Worm (Caenorhabditis elegans) whole organism, L4 larva: ENCODE results near the gene srlf-3.

ENCODE experiments used
- D1046.2 ChIP-seq: fragments of 200-800 bp; sonication (Bioruptor generic); IDR thresholded peaks from 2 replicates; pipeline ENCODE4 v1.3.6; 2022; ENCODE audit warnings: missing genetic modification characterization, missing compliant biosample characterization
- F10B5.3 ChIP-seq: sonication (generic microtip); optimal IDR thresholded peaks from 2 replicates; lab custom pipeline; 2016; ENCODE audit warnings: mild to moderate bottlenecking, missing genetic modification characterization, missing compliant biosample characterization
- F26F4.8 ChIP-seq: fragments of 200-800 bp; sonication (Bioruptor generic); conservative IDR thresholded peaks from 2 replicates; pipeline ENCODE4 v1.3.6; 2022; ENCODE audit warnings: missing genetic modification characterization, missing compliant biosample characterization
- F37D6.2 ChIP-seq: sonication (generic microtip); optimal IDR thresholded peaks from 2 replicates; lab custom pipeline; 2016; ENCODE audit warnings: mild to moderate bottlenecking, missing genetic modification characterization, missing compliant biosample characterization
- F44E2.7 ChIP-seq: fragments of 200-800 bp; sonication (Bioruptor generic); IDR thresholded peaks from 2 replicates; pipeline ENCODE4 v2.1.2; 2022; ENCODE audit warnings: missing genetic modification characterization, missing compliant biosample characterization
- R02D3.7 ChIP-seq: fragments of 150-350 bp; sonication (generic microtip); optimal IDR thresholded peaks from 3 replicates; lab custom pipeline; 2014; ENCODE audit warnings: missing biosample characterization, missing genetic modification characterization
- T20F7.1 ChIP-seq: fragments of 200-800 bp; sonication (Bioruptor generic); optimal IDR thresholded peaks from 2 replicates; lab custom pipeline; 2018; ENCODE audit warnings: mild to moderate bottlenecking, missing genetic modification characterization, missing compliant biosample characterization
- Y48G9A.11 ChIP-seq: fragments of 200-800 bp; sonication (Bioruptor generic); IDR thresholded peaks from 2 replicates; pipeline ENCODE4 v1.3.6; 2022; ENCODE audit warnings: missing genetic modification reagents, missing genetic modification characterization, missing compliant biosample characterization
- Y75B8A.6 ChIP-seq: fragments of 200-800 bp; sonication (Bioruptor generic); IDR thresholded peaks from 2 replicates; pipeline ENCODE4 v1.3.6; 2022; ENCODE audit warnings: missing genetic modification reagents, missing genetic modification characterization, missing compliant biosample characterization
- ZK546.5 ChIP-seq, 2 experiments: sonication (generic microtip); optimal IDR thresholded peaks; 2 replicates each; lab custom pipeline; 2017; ENCODE audit warnings: missing biosample characterization in 2 of 2, missing genetic modification characterization in 2 of 2
- aly-2 ChIP-seq: sonication (generic microtip); optimal IDR thresholded peaks from 2 replicates; lab custom pipeline; 2018; ENCODE audit warnings: missing biosample characterization, missing genetic modification characterization
- ceh-62 ChIP-seq: sonication (generic microtip); optimal IDR thresholded peaks from 2 replicates; lab custom pipeline; 2017; ENCODE audit warnings: missing biosample characterization, missing genetic modification characterization
- ceh-82 ChIP-seq: sonication (generic microtip); optimal IDR thresholded peaks from 2 replicates; lab custom pipeline; 2017; ENCODE audit warnings: missing biosample characterization, missing genetic modification characterization
- ces-1 ChIP-seq: fragments of 150-350 bp; sonication (generic microtip); optimal IDR thresholded peaks from 4 replicates; lab custom pipeline; 2014; ENCODE audit warnings: missing biosample characterization, missing genetic modification reagents, missing genetic modification characterization
- cey-2 ChIP-seq: sonication (generic microtip); optimal IDR thresholded peaks from 3 replicates; lab custom pipeline; 2017; ENCODE audit warnings: missing genetic modification characterization, mild to moderate bottlenecking, missing compliant biosample characterization, antibody characterized with exemption, borderline replicate concordance; ENCODE audit not compliant: insufficient read depth
- daf-8 ChIP-seq: fragments of 200-800 bp; sonication (Bioruptor generic); IDR thresholded peaks from 2 replicates; pipeline ENCODE4 v1.3.6; 2022; ENCODE audit warnings: missing genetic modification characterization, missing compliant biosample characterization
- dmd-9 ChIP-seq: fragments of 200-800 bp; sonication (Bioruptor generic); IDR thresholded peaks from 2 replicates; pipeline ENCODE4 v1.3.6; 2022; ENCODE audit warnings: missing genetic modification reagents, missing genetic modification characterization, missing compliant biosample characterization
- duxl-1 ChIP-seq: sonication (generic microtip); optimal IDR thresholded peaks from 2 replicates; lab custom pipeline; 2016; ENCODE audit warnings: mild to moderate bottlenecking, missing genetic modification characterization, moderate library complexity, missing compliant biosample characterization; ENCODE audit not compliant: poor library complexity
- dve-1 ChIP-seq: sonication (generic microtip); optimal IDR thresholded peaks from 2 replicates; lab custom pipeline; 2017; ENCODE audit warnings: antibody characterized with exemption, mild to moderate bottlenecking, missing genetic modification characterization, missing compliant biosample characterization; ENCODE audit not compliant: insufficient read depth
- egl-43 ChIP-seq: fragments of 200-800 bp; sonication (Bioruptor generic); IDR thresholded peaks from 2 replicates; pipeline ENCODE4 v1.3.6; 2022; ENCODE audit warnings: missing genetic modification reagents, missing genetic modification characterization, missing compliant biosample characterization
- hif-1 ChIP-seq, 2 experiments: sonication (generic microtip); optimal IDR thresholded peaks; 2 replicates each; lab custom pipeline; 2016 to 2017; ENCODE audit warnings: missing compliant biosample characterization in 2 of 2, missing genetic modification characterization in 2 of 2, missing genetic modification reagents in 2 of 2, missing genotype in 2 of 2, mild to moderate bottlenecking in 1 of 2
- jun-1 ChIP-seq: fragments of 150-350 bp; optimal IDR thresholded peaks from 2 replicates; lab custom pipeline; 2014; ENCODE audit warnings: missing biosample characterization, missing genetic modification reagents, missing genetic modification characterization
- lim-7 ChIP-seq: fragments of 200-800 bp; sonication (Bioruptor generic); IDR thresholded peaks from 2 replicates; pipeline ENCODE4 v1.3.6; 2022; ENCODE audit warnings: missing genetic modification characterization, missing compliant biosample characterization
- lin-38 ChIP-seq: fragments of 200-800 bp; sonication (Bioruptor generic); IDR thresholded peaks from 2 replicates; pipeline ENCODE4 v1.3.6; 2022; ENCODE audit warnings: missing genetic modification reagents, missing genetic modification characterization, missing compliant biosample characterization
- lir-3 ChIP-seq: sonication (generic microtip); optimal IDR thresholded peaks from 2 replicates; lab custom pipeline; 2016; ENCODE audit warnings: mild to moderate bottlenecking, missing genetic modification characterization, missing compliant biosample characterization
- mdt-29 ChIP-seq: fragments of 200-800 bp; sonication (Bioruptor generic); IDR thresholded peaks from 2 replicates; pipeline ENCODE4 v1.3.6; 2022; ENCODE audit warnings: missing genetic modification reagents, missing genetic modification characterization, missing compliant biosample characterization
- nhr-10 ChIP-seq: fragments of 150-350 bp; optimal IDR thresholded peaks from 2 replicates; lab custom pipeline; 2014; ENCODE audit warnings: missing biosample characterization, missing genetic modification characterization
- nhr-25 ChIP-seq: sonication (generic microtip); optimal IDR thresholded peaks from 2 replicates; lab custom pipeline; 2017; ENCODE audit warnings: missing genetic modification characterization, mild to moderate bottlenecking, missing compliant biosample characterization, antibody characterized with exemption, moderate library complexity, borderline replicate concordance; ENCODE audit not compliant: insufficient read depth
- nhr-6 ChIP-seq: fragments of 150-350 bp; optimal IDR thresholded peaks from 2 replicates; lab custom pipeline; 2014; ENCODE audit warnings: missing biosample characterization, missing genetic modification characterization
- nhr-76 ChIP-seq: fragments of 150-350 bp; optimal IDR thresholded peaks from 2 replicates; lab custom pipeline; 2014; ENCODE audit warnings: missing biosample characterization, missing genetic modification characterization
- nhr-77 ChIP-seq: fragments of 150-350 bp; optimal IDR thresholded peaks from 2 replicates; lab custom pipeline; 2014; ENCODE audit warnings: missing biosample characterization, missing genetic modification characterization
- skn-1 ChIP-seq: fragments of 150-350 bp; optimal IDR thresholded peaks from 2 replicates; lab custom pipeline; 2014; ENCODE audit warnings: missing biosample characterization, missing genetic modification characterization
- snpc-1.2 ChIP-seq: fragments of 200-800 bp; sonication (Bioruptor generic); IDR thresholded peaks from 2 replicates; pipeline ENCODE4 v1.3.6; 2022; ENCODE audit warnings: missing genetic modification reagents, missing genetic modification characterization, missing compliant biosample characterization
- snpc-4 ChIP-seq: fragments of 150-350 bp; optimal IDR thresholded peaks from 2 replicates; lab custom pipeline; 2014; ENCODE audit warnings: missing biosample characterization, missing genetic modification characterization
- spr-1 ChIP-seq: sonication (generic microtip); optimal IDR thresholded peaks from 2 replicates; lab custom pipeline; 2016; ENCODE audit warnings: mild to moderate bottlenecking, missing genetic modification characterization, missing compliant biosample characterization
- tag-97 ChIP-seq: fragments of 200-800 bp; sonication (Bioruptor generic); IDR thresholded peaks from 2 replicates; pipeline ENCODE4 v1.3.6; 2022; ENCODE audit warnings: missing genetic modification characterization, missing compliant biosample characterization
- tra-1 ChIP-seq: fragments of 200-800 bp; sonication (Bioruptor generic); IDR thresholded peaks from 2 replicates; pipeline ENCODE4 v1.3.6; 2022; ENCODE audit warnings: missing genetic modification reagents, missing genetic modification characterization, missing compliant biosample characterization
- vab-7 ChIP-seq: fragments of 200-800 bp; sonication (Bioruptor generic); IDR thresholded peaks from 2 replicates; pipeline ENCODE4 v1.3.6; 2022; ENCODE audit warnings: missing genetic modification reagents, missing genetic modification characterization, missing compliant biosample characterization
- zag-1 ChIP-seq: fragments of 150-350 bp; optimal IDR thresholded peaks from 2 replicates; lab custom pipeline; 2014; ENCODE audit warnings: missing biosample characterization, missing genetic modification characterization
- zfp-2 ChIP-seq: sonication (generic microtip); optimal IDR thresholded peaks from 2 replicates; lab custom pipeline; 2016; ENCODE audit warnings: mild to moderate bottlenecking, missing genetic modification characterization, missing compliant biosample characterization
- zfp-3 ChIP-seq: fragments of 200-800 bp; sonication (Bioruptor generic); conservative IDR thresholded peaks from 2 replicates; pipeline ENCODE4 v1.3.6; 2022; ENCODE audit warnings: missing genetic modification reagents, missing genetic modification characterization, missing compliant biosample characterization

Gene srlf-3

ce11 chrIV:8511056-8511455 is 23.8 kb downstream of the srlf-3 start, which contains the start of gene mes-6 (continued):
- TF ChIP-seq nhr-76 (no peak), F10B5.3 (tag; lab: Kevin White, UChicago) (no peak), hif-1 (tag; optimal IDR thresholded peaks at IDR 0.05; lab: Kevin White, UChicago) (no peak), daf-8 (no peak), ceh-82 (tag; lab: Kevin White, UChicago) (no peak), aly-2 (tag; lab: Kevin White, UChicago) (no peak), lin-38 (peak; percentile 44), snpc-4 (tag; lab: Kevin White, UChicago) (no peak), D1046.2 (no peak), jun-1 (tag; lab: Kevin White, UChicago) (no peak), duxl-1 (tag; lab: Kevin White, UChicago) (no peak), R02D3.7 (tag; lab: Kevin White, UChicago) (no peak), F37D6.2 (no peak), cey-2 (tag; lab: Kevin White, UChicago) (no peak), tra-1 (GFP tag; lab: Robert Waterston, UW) (no peak), skn-1 (no peak), dve-1 (tag; lab: Kevin White, UChicago) (peak; percentile 24), F44E2.7 (GFP tag; lab: Robert Waterston, UW) (no peak), zag-1 (tag; lab: Kevin White, UChicago) (no peak), ZK546.5 (tag; optimal IDR thresholded peaks at IDR 0.05; lab: Kevin White, UChicago) (no peak), dmd-9 (GFP tag; lab: Robert Waterston, UW) (no peak), vab-7 (GFP tag; lab: Robert Waterston, UW) (no peak), T20F7.1 (GFP tag; lab: Kevin White, UChicago) (no peak)

DNA sequence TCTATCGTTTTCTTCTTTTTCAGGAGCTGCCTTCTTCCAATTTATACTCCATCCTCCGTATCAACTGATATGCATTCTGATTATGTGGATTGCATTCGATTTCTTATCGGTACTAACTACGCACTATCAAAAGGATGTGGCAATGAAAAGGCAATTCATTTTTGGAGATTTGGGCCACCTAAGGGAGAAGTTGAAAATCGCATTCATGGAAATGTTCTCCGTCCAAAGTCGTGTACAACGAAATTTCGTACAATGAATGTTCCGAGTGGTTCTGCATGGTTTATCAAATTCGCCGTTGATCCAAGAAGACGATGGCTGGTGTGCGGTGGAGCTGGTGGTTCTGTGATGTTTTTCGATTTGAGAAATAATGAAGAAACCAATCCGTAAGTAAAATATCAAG is 25.4 kb downstream of the srlf-3 start, which contains the start of gene C09G4.4:
C09G4.4 (plus strand) TSS at position 301 of the 400 bp plus-strand sequence.
- TF ChIP-seq ceh-62 (tag; lab: Kevin White, UChicago) (no peak), mdt-29 (GFP tag; lab: Robert Waterston, UW) (no peak), nhr-25 (tag; lab: Kevin White, UChicago) (no peak), nhr-10 (tag; lab: Kevin White, UChicago) (no peak)

DNA sequence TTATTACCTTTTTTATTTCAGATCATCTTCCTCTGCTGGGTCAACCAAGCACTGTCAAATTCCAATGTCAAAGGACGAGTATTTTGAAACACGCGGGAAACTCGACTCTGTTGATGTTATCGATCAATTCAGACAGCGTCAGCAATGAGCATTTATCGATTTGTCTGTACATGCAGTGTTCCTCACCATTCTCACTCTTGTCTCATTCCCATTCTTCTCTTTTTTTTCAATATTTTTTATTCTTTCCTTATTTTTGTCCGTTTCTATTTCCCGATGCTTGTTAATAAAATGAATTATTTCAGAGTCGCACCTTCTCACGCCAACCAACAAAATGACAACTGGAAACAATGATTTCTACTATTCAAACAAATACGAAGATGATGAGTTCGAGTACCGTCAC is 26.3 kb downstream of the srlf-3 start, which contains the start of gene cks-1:
cks-1 (plus strand) TSS at position 301 of the 400 bp plus-strand sequence.
- TF ChIP-seq nhr-6 (tag; lab: Kevin White, UChicago): no peak
- TF ChIP-seq hif-1 (tag; optimal IDR thresholded peaks at IDR 0.05; lab: Kevin White, UChicago): no peak
- TF ChIP-seq egl-43 (GFP tag; lab: Robert Waterston, UW): no peak
- no peak for TF ChIP-seq nhr-77 (tag; lab: Kevin White, UChicago)
- no peak for TF ChIP-seq spr-1 (tag; lab: Kevin White, UChicago)
- no peak for TF ChIP-seq zfp-2
- no peak for TF ChIP-seq lim-7 (GFP tag; lab: Robert Waterston, UW)
- no peak for TF ChIP-seq zfp-3 (GFP tag; lab: Robert Waterston, UW)
- TF ChIP-seq D1046.2: no peak
- TF ChIP-seq Y48G9A.11 (GFP tag; lab: Robert Waterston, UW): no peak
- TF ChIP-seq F26F4.8 (GFP tag; lab: Robert Waterston, UW): no peak
- TF ChIP-seq tag-97: no peak
- no peak for TF ChIP-seq tra-1 (GFP tag; lab: Robert Waterston, UW)
- no peak for TF ChIP-seq lir-3 (tag; lab: Kevin White, UChicago)
- TF ChIP-seq ces-1: no peak
- TF ChIP-seq Y75B8A.6 (GFP tag; lab: Robert Waterston, UW): no peak
- TF ChIP-seq snpc-1.2 (GFP tag; lab: Robert Waterston, UW): no peak
